Worm (Caenorhabditis elegans): ENCODE data around the gene dyrb-1.

The dyrb-1 gene

DNA sequence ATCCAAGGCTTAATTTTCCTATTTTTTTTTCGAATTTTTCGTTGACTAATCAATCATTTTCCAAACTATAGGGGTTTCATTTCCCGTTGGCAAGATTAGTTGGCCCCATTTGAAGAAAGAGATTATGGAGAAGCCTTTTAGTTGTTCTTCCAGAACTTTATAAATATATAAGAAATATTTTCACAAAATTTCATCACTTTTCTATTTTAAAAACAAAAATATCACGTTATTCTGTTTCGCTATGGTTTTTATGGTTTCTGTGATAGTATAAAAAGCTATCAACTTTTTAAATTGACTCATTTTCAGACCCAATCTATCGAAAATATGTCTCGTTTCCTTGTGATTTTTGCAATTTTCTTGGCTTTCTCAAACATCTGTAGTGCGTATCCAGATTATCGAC lies 28.9 kb upstream of the dyrb-1 start, which contains the start of gene nlp-78:
Gene nlp-78 (plus strand): TSS at position 301 of the 400 bp plus-strand sequence.
- TF ChIP-seq bed-2 (GFP tag; IDR thresholded peaks at IDR 0.05), result no peak
- no peak for TF ChIP-seq snpc-1.1 (tag; optimal IDR thresholded peaks at IDR 0.05; ENCODE audit: insufficient read depth)
- no peak for TF ChIP-seq T26A5.8 (tag; optimal IDR thresholded peaks at IDR 0.05)
- no peak for TF ChIP-seq madf-3 (GFP tag; IDR thresholded peaks at IDR 0.05)
- no peak for TF ChIP-seq K12H6.12 (tag; optimal IDR thresholded peaks at IDR 0.05)
- no peak for TF ChIP-seq F49E8.2 (tag; optimal IDR thresholded peaks at IDR 0.05; ENCODE audit: insufficient read depth)
- TF ChIP-seq hsf-1 (GFP tag; IDR thresholded peaks at IDR 0.05), result no peak
- TF ChIP-seq unc-62 (GFP tag; optimal IDR thresholded peaks at IDR 0.05), result no peak
- TF ChIP-seq mcd-1 (GFP tag; IDR thresholded peaks at IDR 0.05), result no peak

DNA sequence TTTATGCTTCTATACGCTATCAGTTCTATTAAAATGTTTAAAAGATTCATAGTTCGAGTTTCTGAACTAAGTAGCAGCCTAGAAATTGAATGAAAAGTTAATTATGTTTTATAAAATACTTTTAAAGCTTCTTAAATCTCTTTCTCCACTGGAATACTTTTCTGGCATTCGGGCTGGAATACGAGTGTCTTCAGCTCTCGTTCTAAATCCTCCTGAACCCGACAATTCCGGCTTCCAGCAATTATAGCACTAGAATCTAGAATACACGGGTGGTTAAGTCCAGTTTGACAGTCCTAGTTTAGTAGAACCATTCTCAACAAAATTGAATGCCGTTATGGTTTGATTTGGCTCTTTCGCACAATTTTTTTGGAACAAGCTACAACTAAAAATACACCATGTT lies 25.4 kb upstream of the dyrb-1 start:
- no peak for TF ChIP-seq nhr-27 (tag; optimal IDR thresholded peaks at IDR 0.05)
- TF ChIP-seq C06A6.2 (GFP tag; conservative IDR thresholded peaks at IDR 0.05), result no peak
- peak; percentile 38 for TF ChIP-seq chd-7 (tag; optimal IDR thresholded peaks at IDR 0.05)

DNA sequence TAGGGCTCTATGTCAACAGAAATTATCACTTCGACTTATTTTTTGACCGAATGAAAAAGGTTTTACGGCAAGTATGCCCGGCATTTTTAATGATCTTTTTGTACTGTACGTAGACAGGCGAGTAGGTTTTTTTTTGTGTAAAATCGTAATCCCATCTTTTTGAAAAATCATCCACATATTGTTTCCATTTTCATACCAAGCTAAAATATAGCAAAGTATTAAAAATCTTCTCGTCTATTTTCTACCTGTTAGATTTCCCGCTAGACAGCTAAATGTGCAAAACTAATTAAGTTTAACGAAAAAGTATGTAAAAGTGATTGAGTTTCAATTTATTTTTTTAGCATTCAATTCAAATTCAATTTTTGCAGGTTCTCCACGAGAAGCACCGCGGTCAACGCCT lies 24.4 kb upstream of the dyrb-1 start, which contains the start of gene C16D2.1:
Gene C16D2.1 (plus strand): TSS at position 301 of the 400 bp plus-strand sequence.
- TF ChIP-seq hlh-12 (tag; optimal IDR thresholded peaks at IDR 0.05) (no peak), egl-44 (GFP tag; IDR thresholded peaks at IDR 0.05) (no peak), nfya-2 (GFP tag; IDR thresholded peaks at IDR 0.05) (no peak), ceh-91 (GFP tag; IDR thresholded peaks at IDR 0.05) (no peak), let-526 (GFP tag; IDR thresholded peaks at IDR 0.05) (no peak), athp-1 (tag; optimal IDR thresholded peaks at IDR 0.05) (no peak), cebp-1 (GFP tag; IDR thresholded peaks at IDR 0.05) (no peak), cebp-1 (tag; optimal IDR thresholded peaks at IDR 0.05) (no peak), K11D2.4 (GFP tag; IDR thresholded peaks at IDR 0.05) (no peak), B0261.1 (tag; optimal IDR thresholded peaks at IDR 0.05) (no peak), ama-1 (optimal IDR thresholded peaks at IDR 0.05) (no peak), ama-1 (GFP tag; optimal IDR thresholded peaks at IDR 0.05) (no peak), T26A5.8 (tag; optimal IDR thresholded peaks at IDR 0.05) (no peak), snpc-1.3 (tag; optimal IDR thresholded peaks at IDR 0.05; ENCODE audit: insufficient read depth) (no peak)

DNA sequence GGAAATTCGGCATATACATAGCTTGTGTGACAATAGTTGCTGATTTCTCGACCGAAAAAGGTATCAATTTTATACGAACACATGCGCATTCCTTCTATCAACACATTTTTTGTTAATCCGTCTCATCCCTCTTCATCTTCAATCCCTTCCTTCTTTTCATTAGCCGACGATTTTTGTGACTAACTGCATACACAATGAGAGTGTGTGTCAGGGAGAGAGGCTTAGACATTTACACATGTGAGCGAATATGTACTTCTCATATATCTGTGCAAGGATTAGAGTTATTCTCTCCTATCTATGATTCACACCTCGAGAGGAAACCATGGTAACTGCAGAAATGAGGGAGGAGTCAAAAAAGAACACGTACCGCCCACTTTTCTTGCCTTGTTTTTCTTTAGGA lies 23.4 kb upstream of the dyrb-1 start:
- TF ChIP-seq ama-1 (optimal IDR thresholded peaks at IDR 0.05) (no peak), ama-1 (GFP tag; optimal IDR thresholded peaks at IDR 0.05) (no peak), T07F8.4 (tag; optimal IDR thresholded peaks at IDR 0.05) (no peak), bed-1 (GFP tag; IDR thresholded peaks at IDR 0.05) (no peak), hmg-1.2 (GFP tag; IDR thresholded peaks at IDR 0.05) (no peak; the same call in 1 of the 2 replicates), lsl-1 (GFP tag; optimal IDR thresholded peaks at IDR 0.05) (no peak), let-607 (tag; optimal IDR thresholded peaks at IDR 0.05) (no peak), cebp-1 (GFP tag; IDR thresholded peaks at IDR 0.05) (no peak), cebp-1 (tag; optimal IDR thresholded peaks at IDR 0.05) (no peak), zfh-2 (GFP tag; conservative IDR thresholded peaks at IDR 0.05) (no peak)

DNA sequence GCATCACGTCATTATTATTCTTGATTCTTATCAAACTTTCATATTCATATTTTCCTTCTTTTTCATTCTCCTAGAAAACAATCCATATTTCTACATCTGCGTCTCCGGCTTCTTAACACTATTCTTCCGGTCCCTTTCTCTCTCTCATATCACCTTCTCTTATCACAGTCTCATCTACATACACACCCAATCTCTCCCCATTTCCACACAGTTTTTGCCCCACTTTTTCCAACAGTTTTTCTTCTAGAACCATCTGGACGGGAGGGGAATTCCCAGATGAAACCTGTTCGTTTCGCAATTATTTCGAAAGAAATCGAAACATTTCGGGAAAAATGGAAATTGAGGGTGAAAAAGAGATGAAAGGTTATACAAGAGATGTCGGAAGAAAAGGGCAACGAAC lies 21.2 kb upstream of the dyrb-1 start:
- TF ChIP-seq lin-40 (tag; optimal IDR thresholded peaks at IDR 0.05), result peak; percentile 57
- peak; percentile 30 for TF ChIP-seq atf-7 (tag; optimal IDR thresholded peaks at IDR 0.05)
- no peak for TF ChIP-seq ztf-3 (GFP tag; optimal IDR thresholded peaks at IDR 0.05)
- TF ChIP-seq akir-1 (GFP tag; optimal IDR thresholded peaks at IDR 0.05), result no peak
- 0 out of 2 replicates have a peak, but pooled peaks have one; percentile 39 for TF ChIP-seq let-526 (GFP tag; IDR thresholded peaks at IDR 0.05)
- no peak for TF ChIP-seq snpc-1.1 (tag; optimal IDR thresholded peaks at IDR 0.05; ENCODE audit: insufficient read depth)
- TF ChIP-seq hmg-1.2 (GFP tag; IDR thresholded peaks at IDR 0.05), result peak; percentile 51; the same call in 1 of the 2 replicates
- peak in 1 of 3 experiments; percentile 35 for TF ChIP-seq lin-35 (GFP tag; optimal IDR thresholded peaks at IDR 0.05)
- peak; percentile 55 for TF ChIP-seq somi-1 (GFP tag; optimal IDR thresholded peaks at IDR 0.05)
- peak; percentile 81 for TF ChIP-seq nfyb-1 (GFP tag; IDR thresholded peaks at IDR 0.05)
- TF ChIP-seq attf-5 (GFP tag; optimal IDR thresholded peaks at IDR 0.05), result peak; percentile 72
- TF ChIP-seq ztf-26 (tag; optimal IDR thresholded peaks at IDR 0.05), result peak; percentile 47
- peak; percentile 95 for TF ChIP-seq cebp-1 (GFP tag; IDR thresholded peaks at IDR 0.05)
- TF ChIP-seq cebp-1 (tag; optimal IDR thresholded peaks at IDR 0.05), result peak; percentile 98
- TF ChIP-seq repo-1 (tag; optimal IDR thresholded peaks at IDR 0.05), result peak; percentile 29
- TF ChIP-seq egl-18 (GFP tag; IDR thresholded peaks at IDR 0.05), result 0 out of 2 replicates have a peak, but pooled peaks have one; percentile 54
